Fruit fly (Drosophila melanogaster) whole organism, pupa: Measurements from ENCODE around the gene Prdm13.
"Not testable (repeated sequence)": the region's sequence is repeated elsewhere in the genome, so short reads cannot be mapped to it uniquely, and the experiment has no call there.

Source experiments
- CG10348 ChIP-seq: fragments of 200-800 bp; sonication (Bioruptor generic); IDR thresholded peaks from 2 replicates; pipeline ENCODE4 v1.3.6; 2022; ENCODE audit warnings: missing biosample characterization, missing genetic modification characterization
- CG12605 ChIP-seq: fragments of 200-800 bp; sonication (Bioruptor generic); IDR thresholded peaks from 2 replicates; pipeline ENCODE4 v1.3.6; 2022; ENCODE audit warnings: missing biosample characterization, missing genetic modification characterization
- CG13204 ChIP-seq: fragments of 200-800 bp; sonication (Bioruptor generic); optimal IDR thresholded peaks from 2 replicates; lab custom pipeline; 2018; ENCODE audit warnings: missing biosample characterization, mild to moderate bottlenecking, missing genetic modification characterization, moderate library complexity
- CG14655 ChIP-seq: fragments of 200-800 bp; sonication (Bioruptor generic); optimal IDR thresholded peaks from 3 replicates; lab custom pipeline; 2017; ENCODE audit warnings: mild to moderate bottlenecking, missing biosample characterization, missing genetic modification reagents, missing genetic modification characterization
- CG15710 ChIP-seq: fragments of 200-800 bp; sonication (Bioruptor generic); optimal IDR thresholded peaks from 2 replicates; lab custom pipeline; 2018; ENCODE audit warnings: missing biosample characterization, mild to moderate bottlenecking, missing genetic modification characterization, moderate library complexity
- CG17806 ChIP-seq: fragments of 200-800 bp; sonication (Bioruptor generic); optimal IDR thresholded peaks from 2 replicates; lab custom pipeline; 2018; ENCODE audit warnings: missing biosample characterization, mild to moderate bottlenecking, missing genetic modification characterization, moderate library complexity
- CG32121 ChIP-seq: fragments of 200-800 bp; sonication (Bioruptor generic); IDR thresholded peaks from 2 replicates; pipeline ENCODE4 v1.3.6; 2022; ENCODE audit warnings: missing biosample characterization, missing genetic modification characterization
- CG34367 ChIP-seq: fragments of 200-800 bp; sonication (Bioruptor generic); optimal IDR thresholded peaks from 2 replicates; lab custom pipeline; 2018; ENCODE audit warnings: missing biosample characterization, mild to moderate bottlenecking, missing genetic modification characterization
- CG4496 ChIP-seq: fragments of 200-800 bp; sonication (Bioruptor generic); IDR thresholded peaks from 3 replicates; pipeline ENCODE4 v1.3.6; 2022; ENCODE audit warnings: missing biosample characterization, missing genetic modification characterization
- CG8159 ChIP-seq: fragments of 200-800 bp; sonication (Bioruptor generic); optimal IDR thresholded peaks from 3 replicates; lab custom pipeline; 2018; ENCODE audit warnings: missing biosample characterization, mild to moderate bottlenecking, missing genetic modification characterization, moderate library complexity
- CG8301 ChIP-seq: fragments of 200-800 bp; sonication (Bioruptor generic); optimal IDR thresholded peaks from 2 replicates; lab custom pipeline; 2018; ENCODE audit warnings: missing biosample characterization, mild to moderate bottlenecking, missing genetic modification characterization
- CG9948 ChIP-seq: fragments of 200-800 bp; sonication (Bioruptor generic); optimal IDR thresholded peaks from 2 replicates; lab custom pipeline; 2018; ENCODE audit warnings: missing biosample characterization, mild to moderate bottlenecking, missing genetic modification characterization, moderate library complexity
- D1 ChIP-seq: fragments of 200-800 bp; sonication (Bioruptor generic); optimal IDR thresholded peaks from 2 replicates; lab custom pipeline; 2018; ENCODE audit warnings: missing biosample characterization, mild to moderate bottlenecking, missing genetic modification characterization, moderate library complexity
- EcR ChIP-seq: fragments of 200-800 bp; sonication (Bioruptor generic); optimal IDR thresholded peaks from 3 replicates; lab custom pipeline; 2019; ENCODE audit warnings: missing biosample characterization, missing genetic modification characterization, mild to moderate bottlenecking, moderate library complexity, missing genetic modification reagents
- Ets98B ChIP-seq: fragments of 200-800 bp; sonication (Bioruptor generic); IDR thresholded peaks from 2 replicates; pipeline ENCODE4 v1.3.6; 2022; ENCODE audit warnings: missing biosample characterization, missing genetic modification characterization
- Pif1A ChIP-seq: fragments of 200-800 bp; sonication (Bioruptor generic); optimal IDR thresholded peaks from 3 replicates; lab custom pipeline; 2016; ENCODE audit warnings: missing biosample characterization, missing genetic modification characterization
- Pif1B ChIP-seq: fragments of 200-800 bp; sonication (Bioruptor generic); optimal IDR thresholded peaks from 3 replicates; lab custom pipeline; 2016; ENCODE audit warnings: missing biosample characterization, missing genetic modification characterization
- Snoo ChIP-seq: fragments of 200-800 bp; sonication (Bioruptor generic); optimal IDR thresholded peaks from 3 replicates; lab custom pipeline; 2017; ENCODE audit warnings: missing biosample characterization, mild to moderate bottlenecking, missing genetic modification characterization, inconsistent platforms
- fd96Ca ChIP-seq: fragments of 200-800 bp; sonication (Bioruptor generic); IDR thresholded peaks from 3 replicates; pipeline ENCODE4 v1.3.6; 2022; ENCODE audit warnings: missing biosample characterization, missing genetic modification characterization
- gl ChIP-seq: fragments of 200-800 bp; sonication (Bioruptor generic); optimal IDR thresholded peaks from 2 replicates; lab custom pipeline; 2018; ENCODE audit warnings: missing biosample characterization, mild to moderate bottlenecking, missing genetic modification characterization
- rn ChIP-seq: fragments of 200-800 bp; sonication (Bioruptor generic); IDR thresholded peaks from 2 replicates; pipeline ENCODE4 v1.3.6; 2022; ENCODE audit warnings: missing biosample characterization, missing genetic modification characterization

Gene Prdm13

dm6 chr3L:6141538-6141937 is 21.4 kb upstream of the Prdm13 start:
- TF ChIP-seq CG14655 (GFP tag; lab: Kevin White, UChicago) (no peak), Ets98B (GFP tag; lab: Robert Waterston, UW) (no peak), CG9948 (no peak), EcR (GFP tag; lab: Kevin White, UChicago) (peak; percentile 59)

DNA sequence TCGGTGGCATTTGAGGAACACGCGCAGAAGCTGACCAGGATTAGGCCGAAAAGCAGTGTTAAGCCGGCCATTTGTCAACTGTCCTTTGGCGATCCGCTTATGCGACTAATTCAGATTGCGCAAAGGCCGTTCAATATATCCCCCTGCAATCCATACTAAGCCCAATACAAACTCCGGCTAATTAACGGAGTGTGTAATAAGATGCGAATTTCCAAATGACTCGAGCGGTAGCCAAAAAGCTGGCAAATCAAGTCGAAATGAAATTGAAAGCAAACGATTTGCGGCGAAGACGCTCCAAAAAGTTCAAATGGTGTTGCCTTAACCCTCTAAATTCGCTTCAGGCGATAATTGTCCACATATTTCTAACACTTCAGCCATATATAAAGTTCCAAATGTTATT is 20.6 kb upstream of the Prdm13 start, which contains the start of gene Cpr65Aw:
Cpr65Aw (minus strand) TSS at position 101 of the 400 bp plus-strand sequence.
- TF ChIP-seq Pif1A (GFP tag; lab: Kevin White, UChicago) = no peak
- no peak for TF ChIP-seq Snoo (tag; lab: Kevin White, UChicago)
- TF ChIP-seq fd96Ca (GFP tag; lab: Robert Waterston, UW) = no peak
- TF ChIP-seq CG34367 = no peak
- no peak for TF ChIP-seq CG12605 (GFP tag; lab: Robert Waterston, UW)
- TF ChIP-seq CG4496 (GFP tag; lab: Robert Waterston, UW) = no peak
- no peak for TF ChIP-seq CG14655 (GFP tag; lab: Kevin White, UChicago)
- TF ChIP-seq CG13204 (GFP tag; lab: Kevin White, UChicago) = no peak
- TF ChIP-seq EcR (GFP tag; lab: Kevin White, UChicago) = no peak
- no peak for TF ChIP-seq Pif1B (GFP tag; lab: Kevin White, UChicago)
- TF ChIP-seq CG15710 (tag; lab: Kevin White, UChicago) = no peak
- no peak for TF ChIP-seq Ets98B (GFP tag; lab: Robert Waterston, UW)

DNA sequence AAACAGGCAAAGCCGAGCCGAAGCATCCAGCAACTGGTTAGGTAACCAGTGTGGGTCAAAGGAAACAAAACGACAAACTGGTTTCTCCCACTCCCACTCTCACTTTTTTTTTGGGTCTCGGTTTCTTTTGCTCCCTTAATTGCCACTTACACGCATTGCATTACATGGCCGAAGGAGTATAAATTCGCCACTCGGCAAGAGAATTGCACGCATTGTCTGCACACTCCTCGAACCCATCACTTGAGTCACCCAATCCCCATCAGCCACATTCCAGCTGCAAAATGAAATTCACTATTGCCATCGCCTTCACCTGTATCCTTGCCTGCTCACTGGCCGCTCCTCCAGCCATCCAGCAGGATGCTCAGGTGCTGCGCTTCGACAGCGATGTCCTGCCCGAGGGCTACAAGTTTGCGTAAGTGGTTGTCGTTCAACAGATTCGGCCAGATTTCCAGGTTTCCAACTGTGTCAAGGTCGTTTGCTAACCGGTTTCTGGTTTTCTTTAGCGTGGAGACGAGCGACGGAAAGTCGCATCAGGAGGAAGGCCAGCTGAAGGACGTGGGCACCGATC is 19.7 kb upstream of the Prdm13 start, which contains the start of gene Lcp65Ad:
Lcp65Ad (plus strand) TSS at position 208 of the 568 bp plus-strand sequence.
- no peak for TF ChIP-seq CG14655 (GFP tag; lab: Kevin White, UChicago)
- TF ChIP-seq CG12605 (GFP tag; lab: Robert Waterston, UW) = no peak
- no peak for TF ChIP-seq CG4496 (GFP tag; lab: Robert Waterston, UW)
- TF ChIP-seq EcR (GFP tag; lab: Kevin White, UChicago) = peak; percentile 36
- no peak for TF ChIP-seq CG9948

DNA sequence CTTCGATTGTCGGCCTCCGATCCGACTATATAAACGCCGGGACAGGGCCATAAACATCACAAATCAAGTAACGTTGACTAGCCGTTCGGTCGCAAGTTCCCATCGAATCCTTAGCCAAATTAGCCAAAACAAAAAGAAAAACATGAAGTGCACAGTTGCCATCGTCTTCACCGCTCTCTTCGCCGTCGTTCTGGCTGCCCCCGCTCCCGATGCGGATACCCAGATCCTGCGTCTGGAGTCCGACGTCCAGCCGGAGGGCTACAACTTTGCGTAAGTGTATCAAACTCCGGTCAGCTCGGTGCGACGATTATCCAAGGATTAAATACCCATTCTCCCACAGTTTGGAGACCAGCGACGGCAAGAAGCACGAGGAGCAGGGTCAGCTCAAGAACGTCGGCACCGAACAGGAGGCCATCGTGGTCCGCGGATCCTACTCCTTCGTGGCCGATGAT is 18.1 kb upstream of the Prdm13 start, which contains the start of gene Lcp65Ac:
Lcp65Ac (plus strand) TSS at position 51 of the 452 bp plus-strand sequence.
- no peak for TF ChIP-seq CG15710 (tag; lab: Kevin White, UChicago)
- no peak for TF ChIP-seq CG14655 (GFP tag; lab: Kevin White, UChicago)
- TF ChIP-seq CG9948 = no peak
- no peak for TF ChIP-seq CG17806 (tag; lab: Kevin White, UChicago)
- TF ChIP-seq gl (tag; lab: Kevin White, UChicago) = no peak
- TF ChIP-seq rn (GFP tag; lab: Robert Waterston, UW) = no peak
- TF ChIP-seq Pif1A (GFP tag; lab: Kevin White, UChicago) = no peak
- TF ChIP-seq CG13204 (GFP tag; lab: Kevin White, UChicago) = no peak
- TF ChIP-seq D1 (tag; lab: Kevin White, UChicago) = no peak
- no peak for TF ChIP-seq CG8301 (tag; lab: Kevin White, UChicago)
- no peak for TF ChIP-seq CG12605 (GFP tag; lab: Robert Waterston, UW)
- TF ChIP-seq fd96Ca (GFP tag; lab: Robert Waterston, UW) = no peak
- no peak for TF ChIP-seq Snoo (tag; lab: Kevin White, UChicago)
- no peak for TF ChIP-seq Pif1B (GFP tag; lab: Kevin White, UChicago)
- no peak for TF ChIP-seq CG4496 (GFP tag; lab: Robert Waterston, UW)
- no peak for TF ChIP-seq EcR (GFP tag; lab: Kevin White, UChicago)
- TF ChIP-seq CG10348 (GFP tag; lab: Robert Waterston, UW) = no peak
- no peak for TF ChIP-seq CG8159
- TF ChIP-seq CG34367 = no peak
- TF ChIP-seq CG32121 = no peak

DNA sequence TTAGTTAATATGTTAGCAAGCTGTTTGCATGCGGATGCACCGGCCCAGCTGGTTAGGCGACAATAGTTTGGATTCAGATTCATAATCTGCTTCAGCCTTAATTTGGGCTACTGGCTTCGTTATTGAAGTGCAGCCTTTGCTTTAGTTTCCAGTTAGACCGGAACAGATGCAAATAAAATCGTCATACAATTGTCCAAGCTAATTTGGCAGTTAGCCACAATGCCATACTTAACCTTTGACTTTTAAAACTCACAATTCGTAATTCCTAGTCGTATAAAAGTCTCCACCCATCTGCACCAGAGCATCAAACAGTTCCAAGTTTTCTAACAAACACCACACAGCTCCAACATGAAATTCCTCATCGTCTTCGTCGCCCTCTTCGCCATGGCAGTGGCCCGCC is 16.6 kb upstream of the Prdm13 start, which contains the start of gene Lcp65Ab2:
Lcp65Ab2 (plus strand) TSS at position 301 of the 400 bp plus-strand sequence.
- TF ChIP-seq CG34367; CG10348 (GFP tag; lab: Robert Waterston, UW); rn (GFP tag; lab: Robert Waterston, UW): not testable (repeated sequence)

- TF ChIP-seq Snoo (tag; lab: Kevin White, UChicago); CG15710 (tag; lab: Kevin White, UChicago); CG13204 (GFP tag; lab: Kevin White, UChicago): not testable (repeated sequence)
These were observed 15.0 kb upstream of the Prdm13 start, which contains the start of gene Cpr65Ax1 for dm6 chr3L:6147887-6148286. TSS of gene Cpr65Ax1 (minus strand) at chr3L:6147987.

DNA sequence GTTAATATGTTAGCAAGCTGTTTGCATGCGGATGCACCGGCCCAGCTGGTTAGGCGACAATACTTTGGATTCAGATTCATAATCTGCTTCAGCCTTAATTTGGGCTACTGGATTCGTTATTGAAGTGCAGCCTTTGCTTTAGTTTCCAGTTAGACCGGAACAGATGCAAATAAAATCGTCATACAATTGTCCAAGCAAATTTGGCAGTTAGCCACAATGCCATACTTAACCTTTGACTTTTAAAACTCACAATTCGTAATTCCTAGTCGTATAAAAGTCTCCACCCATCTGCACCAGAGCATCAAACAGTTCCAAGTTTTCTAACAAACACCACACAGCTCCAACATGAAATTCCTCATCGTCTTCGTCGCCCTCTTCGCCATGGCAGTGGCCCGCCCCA is 13.7 kb upstream of the Prdm13 start, which contains the start of gene Lcp65Ab1:
Lcp65Ab1 (plus strand) TSS at position 301 of the 400 bp plus-strand sequence.
- TF ChIP-seq CG34367; CG4496 (GFP tag; lab: Robert Waterston, UW); Snoo (tag; lab: Kevin White, UChicago): not testable (repeated sequence)
